Worm (Caenorhabditis elegans): Measurements from ENCODE around the gene nas-20.

nas-20 gene

DNA sequence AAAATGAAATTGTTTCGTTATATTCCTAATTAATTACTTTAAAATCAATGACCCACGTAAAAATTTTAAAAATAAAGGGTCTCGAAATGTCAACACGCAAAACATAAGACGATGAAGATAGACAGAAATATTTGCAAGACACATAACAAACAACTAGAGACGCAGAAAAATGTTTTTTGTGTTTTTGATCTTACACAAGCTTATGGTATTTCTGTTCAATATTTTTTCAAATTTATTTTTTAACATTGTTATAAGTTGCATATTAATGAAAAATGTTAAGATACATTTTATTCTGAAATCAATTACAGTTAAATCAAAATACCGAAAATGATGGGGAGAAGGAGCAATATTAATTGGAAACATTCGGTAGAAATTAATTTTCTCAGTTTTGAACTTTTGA, 41.3 kb upstream of the nas-20 start, which contains the start of gene C55A6.3:
TSS of gene C55A6.3 (minus strand) at position 101 of the 400 bp plus-strand sequence.
- TF ChIP-seq repo-1 (tag; optimal IDR thresholded peaks at IDR 0.05) = no peak
- TF ChIP-seq F57A8.1 (GFP tag; optimal IDR thresholded peaks at IDR 0.05) = no peak
- no peak for TF ChIP-seq ceh-100 (GFP tag; IDR thresholded peaks at IDR 0.05)
- no peak for TF ChIP-seq F52B5.7 (tag; optimal IDR thresholded peaks at IDR 0.05)
- TF ChIP-seq tlf-1 (GFP tag; optimal IDR thresholded peaks at IDR 0.05) = no peak
- no peak for TF ChIP-seq Y67H2A.10 (GFP tag; conservative IDR thresholded peaks at IDR 0.05)
- TF ChIP-seq lir-1 (GFP tag; conservative IDR thresholded peaks at IDR 0.05) = no peak
- no peak for TF ChIP-seq nfya-2 (GFP tag; IDR thresholded peaks at IDR 0.05)
- no peak for TF ChIP-seq Y53F4B.3 (GFP tag; IDR thresholded peaks at IDR 0.05)
- no peak for TF ChIP-seq gei-17 (GFP tag; optimal IDR thresholded peaks at IDR 0.05)
- no peak for TF ChIP-seq egl-18 (GFP tag; IDR thresholded peaks at IDR 0.05)
- no peak for TF ChIP-seq hrde-1 (tag; optimal IDR thresholded peaks at IDR 0.05; ENCODE audit: borderline replicate concordance)
- TF ChIP-seq ztf-22 (GFP tag; optimal IDR thresholded peaks at IDR 0.05) = no peak
- no peak for TF ChIP-seq D2030.7 (GFP tag; IDR thresholded peaks at IDR 0.05)
- no peak for TF ChIP-seq snpc-1.3 (tag; optimal IDR thresholded peaks at IDR 0.05; ENCODE audit: insufficient read depth)
- no peak for TF ChIP-seq nhr-90 (tag; optimal IDR thresholded peaks at IDR 0.05)
- no peak for TF ChIP-seq ekl-4 (GFP tag; IDR thresholded peaks at IDR 0.05)

DNA sequence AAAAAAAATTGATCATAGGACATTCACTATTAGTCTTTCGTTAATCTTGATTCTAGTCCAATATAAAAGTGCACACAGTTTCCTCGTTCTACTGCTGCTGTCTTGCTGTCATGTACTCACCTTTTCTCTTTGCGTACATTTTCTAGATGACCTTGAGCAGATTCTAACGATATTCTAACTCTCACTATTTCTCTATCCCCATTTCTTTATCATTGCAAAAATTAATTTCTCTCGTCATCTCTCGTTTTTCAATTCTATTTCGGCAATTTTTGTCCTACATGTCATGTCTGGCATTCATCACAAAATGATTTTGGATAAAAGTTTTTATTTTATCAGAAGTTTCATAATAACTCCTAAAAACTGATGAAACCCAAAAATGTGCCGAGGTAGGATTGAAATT, 36.7 kb upstream of the nas-20 start, which contains the start of gene ttll-5:
TSS of gene ttll-5 (plus strand) at position 288 of the 400 bp plus-strand sequence.
- TF ChIP-seq ztf-18 (tag; optimal IDR thresholded peaks at IDR 0.05) (no peak), ztf-25 (GFP tag; IDR thresholded peaks at IDR 0.05) (no peak), lin-40 (tag; optimal IDR thresholded peaks at IDR 0.05) (no peak), pbrm-1 (GFP tag; IDR thresholded peaks at IDR 0.05) (no peak), rpc-1 (optimal IDR thresholded peaks at IDR 0.05) (no peak), rpc-1 (tag; optimal IDR thresholded peaks at IDR 0.05) (no peak), F57A8.1 (GFP tag; optimal IDR thresholded peaks at IDR 0.05) (no peak), ccch-3 (GFP tag; optimal IDR thresholded peaks at IDR 0.05) (no peak), ztf-6 (GFP tag; IDR thresholded peaks at IDR 0.05) (no peak), ceh-27 (GFP tag; optimal IDR thresholded peaks at IDR 0.05) (no peak), F23B12.7 (tag; optimal IDR thresholded peaks at IDR 0.05; ENCODE audit: insufficient read depth) (no peak), F52B5.7 (tag; optimal IDR thresholded peaks at IDR 0.05) (no peak), madf-8 (GFP tag; conservative IDR thresholded peaks at IDR 0.05) (no peak), Y53G8AR.9 (GFP tag; conservative IDR thresholded peaks at IDR 0.05) (no peak), madf-3 (GFP tag; IDR thresholded peaks at IDR 0.05) (no peak), attf-6 (GFP tag; IDR thresholded peaks at IDR 0.05) (no peak), nhr-90 (tag; optimal IDR thresholded peaks at IDR 0.05) (no peak), dox-1 (GFP tag; IDR thresholded peaks at IDR 0.05) (no peak), bed-2 (GFP tag; IDR thresholded peaks at IDR 0.05) (no peak), tlf-1 (GFP tag; optimal IDR thresholded peaks at IDR 0.05) (no peak)

DNA sequence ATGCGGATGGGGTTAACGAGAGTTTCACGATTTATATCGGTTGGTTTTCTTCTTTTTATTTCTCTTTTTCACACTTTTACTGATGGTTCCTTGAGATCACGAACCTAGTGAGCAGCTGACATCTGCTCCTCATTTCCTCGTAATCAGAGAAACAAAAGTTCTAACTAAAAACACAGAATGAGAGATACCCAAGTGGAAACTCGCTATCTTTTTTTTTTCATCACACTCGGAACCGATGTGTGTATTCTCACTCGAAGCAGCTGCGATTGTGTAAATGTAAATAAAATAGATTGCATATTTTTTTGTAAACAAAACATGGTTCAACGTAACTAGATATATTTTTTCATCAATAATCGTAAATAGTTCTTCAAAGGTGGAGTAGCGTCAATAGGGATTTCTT, 34.2 kb upstream of the nas-20 start:
- no peak for TF ChIP-seq ets-4 (GFP tag; optimal IDR thresholded peaks at IDR 0.05)
- no peak for TF ChIP-seq madf-6 (GFP tag; IDR thresholded peaks at IDR 0.05)
- no peak for TF ChIP-seq unc-62 (GFP tag; optimal IDR thresholded peaks at IDR 0.05)
- no peak for TF ChIP-seq hlh-12 (tag; optimal IDR thresholded peaks at IDR 0.05)
- TF ChIP-seq dpff-1 (tag; optimal IDR thresholded peaks at IDR 0.05) = no peak
- TF ChIP-seq repo-1 (tag; optimal IDR thresholded peaks at IDR 0.05) = no peak
- TF ChIP-seq F37B4.10 (GFP tag; IDR thresholded peaks at IDR 0.05) = no peak
- TF ChIP-seq somi-1 (GFP tag; optimal IDR thresholded peaks at IDR 0.05) = no peak
- TF ChIP-seq hsf-1 (GFP tag; IDR thresholded peaks at IDR 0.05) = no peak
- no peak for TF ChIP-seq F49E8.2 (tag; optimal IDR thresholded peaks at IDR 0.05; ENCODE audit: insufficient read depth)
- TF ChIP-seq rec-8 (tag; optimal IDR thresholded peaks at IDR 0.05) = no peak
- TF ChIP-seq ceh-58 (GFP tag; IDR thresholded peaks at IDR 0.05) = no peak
- no peak for TF ChIP-seq C17E4.6 (GFP tag; IDR thresholded peaks at IDR 0.05)
- no peak for TF ChIP-seq F39B2.1 (GFP tag; IDR thresholded peaks at IDR 0.05)
- TF ChIP-seq T26A5.8 (tag; optimal IDR thresholded peaks at IDR 0.05) = no peak
- TF ChIP-seq let-607 (tag; optimal IDR thresholded peaks at IDR 0.05) = no peak
